Fruit fly (Drosophila melanogaster) whole organism, pupa: ENCODE results near the gene Als2.

Experiments
- CG4496 ChIP-seq: fragments of 200-800 bp; sonication (Bioruptor generic); IDR thresholded peaks from 3 replicates; pipeline ENCODE4 v1.3.6; 2022; ENCODE audit warnings: missing biosample characterization, missing genetic modification characterization
- gl ChIP-seq: fragments of 200-800 bp; sonication (Bioruptor generic); optimal IDR thresholded peaks from 2 replicates; lab custom pipeline; 2018; ENCODE audit warnings: missing biosample characterization, mild to moderate bottlenecking, missing genetic modification characterization

- TF ChIP-seq gl (no peak), CG4496 (no peak)
Measured at dm6 chr3L:21718233-21718632, 38.7 kb upstream of the Als2 start.
